Worm (Caenorhabditis elegans) whole organism, mixed stage, embryonic: ENCODE measurements around the gene T05G5.1.
A peak's percentile ranks its signal among the peaks of the same experiment; 100 is the strongest.

ENCODE experiments used
- M03D4.4 ChIP-seq: sonication (generic microtip); optimal IDR thresholded peaks from 2 replicates; lab custom pipeline; 2017; ENCODE audit warnings: mild to moderate bottlenecking, missing genetic modification characterization, missing compliant biosample characterization
- bed-3 ChIP-seq: fragments of 200-800 bp; sonication (Bioruptor generic); optimal IDR thresholded peaks from 3 replicates; lab custom pipeline; 2018; ENCODE audit warnings: mild to moderate bottlenecking, missing genetic modification characterization, moderate library complexity, missing compliant biosample characterization
- ceh-39 ChIP-seq: fragments of 150-350 bp; optimal IDR thresholded peaks from 2 replicates; lab custom pipeline; 2014; ENCODE audit warnings: missing biosample characterization, missing genetic modification characterization
- ceh-43 ChIP-seq: fragments of 200-800 bp; sonication (Bioruptor generic); optimal IDR thresholded peaks from 2 replicates; lab custom pipeline; 2018; ENCODE audit warnings: mild to moderate bottlenecking, missing genetic modification characterization, moderate library complexity, missing compliant biosample characterization
- ceh-83 ChIP-seq: fragments of 200-800 bp; sonication (Bioruptor generic); optimal IDR thresholded peaks from 2 replicates; lab custom pipeline; 2018; ENCODE audit warnings: mild to moderate bottlenecking, missing genetic modification characterization, missing compliant biosample characterization
- ces-1 ChIP-seq: fragments of 150-350 bp; optimal IDR thresholded peaks from 2 replicates; lab custom pipeline; 2014; ENCODE audit warnings: missing biosample characterization, missing genetic modification reagents, missing genetic modification characterization
- cnd-1 ChIP-seq: fragments of 200-800 bp; sonication (Bioruptor generic); optimal IDR thresholded peaks from 2 replicates; lab custom pipeline; 2018; ENCODE audit warnings: mild to moderate bottlenecking, missing genetic modification characterization, missing compliant biosample characterization
- drap-1 ChIP-seq: fragments of 200-800 bp; sonication (Bioruptor generic); optimal IDR thresholded peaks from 3 replicates; lab custom pipeline; 2018; ENCODE audit warnings: mild to moderate bottlenecking, missing genetic modification characterization, missing compliant biosample characterization
- elt-1 ChIP-seq: sonication (generic microtip); optimal IDR thresholded peaks from 2 replicates; lab custom pipeline; 2017; ENCODE audit warnings: missing genetic modification characterization, mild to moderate bottlenecking, missing compliant biosample characterization, antibody characterized with exemption, moderate library complexity, borderline replicate concordance; ENCODE audit not compliant: insufficient read depth
- elt-3 ChIP-seq: fragments of 150-350 bp; optimal IDR thresholded peaks from 2 replicates; lab custom pipeline; 2014; ENCODE audit warnings: missing biosample characterization, missing genetic modification characterization
- flh-1 ChIP-seq: fragments of 200-800 bp; sonication (Bioruptor generic); optimal IDR thresholded peaks from 2 replicates; lab custom pipeline; 2018; ENCODE audit warnings: mild to moderate bottlenecking, missing genetic modification characterization, moderate library complexity, missing compliant biosample characterization
- ham-2 ChIP-seq: fragments of 200-800 bp; sonication (Bioruptor generic); optimal IDR thresholded peaks from 2 replicates; lab custom pipeline; 2018; ENCODE audit warnings: mild to moderate bottlenecking, missing genetic modification characterization, missing compliant biosample characterization
- hlh-1 ChIP-seq: fragments of 150-350 bp; optimal IDR thresholded peaks from 2 replicates; lab custom pipeline; 2014; ENCODE audit warnings: missing biosample characterization, missing genetic modification reagents, missing genetic modification characterization
- lin-13 ChIP-seq: fragments of 150-350 bp; optimal IDR thresholded peaks from 2 replicates; lab custom pipeline; 2014; ENCODE audit warnings: missing biosample characterization, missing genetic modification characterization
- lsy-2 ChIP-seq: fragments of 150-350 bp; optimal IDR thresholded peaks from 2 replicates; lab custom pipeline; 2014; ENCODE audit warnings: missing biosample characterization, missing genetic modification characterization
- mab-5 ChIP-seq: fragments of 150-350 bp; optimal IDR thresholded peaks from 2 replicates; lab custom pipeline; 2014; ENCODE audit warnings: missing biosample characterization, missing genetic modification characterization
- mep-1 ChIP-seq: fragments of 150-350 bp; optimal IDR thresholded peaks from 2 replicates; lab custom pipeline; 2017; ENCODE audit warnings: missing biosample characterization, missing genetic modification reagents, missing genetic modification characterization, inconsistent platforms
- nhr-12 ChIP-seq: fragments of 150-350 bp; optimal IDR thresholded peaks from 2 replicates; lab custom pipeline; 2014; ENCODE audit warnings: missing biosample characterization, missing genetic modification characterization
- nhr-2 ChIP-seq: fragments of 150-350 bp; optimal IDR thresholded peaks from 2 replicates; lab custom pipeline; 2014; ENCODE audit warnings: missing biosample characterization, missing genetic modification characterization
- nhr-28 ChIP-seq: fragments of 150-350 bp; optimal IDR thresholded peaks from 2 replicates; lab custom pipeline; 2014; ENCODE audit warnings: missing biosample characterization, missing genetic modification characterization
- nhr-76 ChIP-seq: sonication (generic microtip); optimal IDR thresholded peaks from 2 replicates; lab custom pipeline; 2017; ENCODE audit warnings: missing biosample characterization, missing genetic modification characterization
- sem-2 ChIP-seq: fragments of 200-800 bp; sonication (Bioruptor generic); optimal IDR thresholded peaks from 2 replicates; lab custom pipeline; 2018; ENCODE audit warnings: mild to moderate bottlenecking, missing genetic modification characterization, missing compliant biosample characterization
- snpc-4 ChIP-seq: fragments of 150-350 bp; optimal IDR thresholded peaks from 2 replicates; lab custom pipeline; 2014; ENCODE audit warnings: missing biosample characterization, missing genetic modification characterization
- sptf-1 ChIP-seq: sonication (generic microtip); optimal IDR thresholded peaks from 2 replicates; lab custom pipeline; 2017; ENCODE audit warnings: mild to moderate bottlenecking, missing genetic modification characterization, moderate library complexity, missing compliant biosample characterization
- tbx-8 ChIP-seq: fragments of 200-800 bp; sonication (Bioruptor generic); optimal IDR thresholded peaks from 2 replicates; lab custom pipeline; 2018; ENCODE audit warnings: mild to moderate bottlenecking, missing genetic modification characterization, moderate library complexity, missing compliant biosample characterization
- unc-120 ChIP-seq: sonication (generic microtip); optimal IDR thresholded peaks from 2 replicates; lab custom pipeline; 2017; ENCODE audit warnings: missing genetic modification characterization, missing compliant biosample characterization; ENCODE audit not compliant: poor library complexity, severe bottlenecking
- unc-39 ChIP-seq: fragments of 150-350 bp; optimal IDR thresholded peaks from 2 replicates; lab custom pipeline; 2014; ENCODE audit warnings: missing biosample characterization, missing genetic modification characterization
- unc-62 ChIP-seq: fragments of 150-350 bp; optimal IDR thresholded peaks from 2 replicates; lab custom pipeline; 2014; ENCODE audit warnings: missing biosample characterization, missing genetic modification reagents, missing genetic modification characterization
- zip-8 ChIP-seq: fragments of 150-350 bp; optimal IDR thresholded peaks from 2 replicates; lab custom pipeline; 2014; ENCODE audit warnings: missing biosample characterization, missing genetic modification characterization
- ztf-11 ChIP-seq: fragments of 150-350 bp; optimal IDR thresholded peaks from 2 replicates; lab custom pipeline; 2014; ENCODE audit warnings: missing biosample characterization, missing genetic modification characterization

T05G5.1 gene

ce11 chrIII:9746665-9747064 lies 3.5 kb upstream of the T05G5.1 start:
- TF ChIP-seq ham-2 (no peak), drap-1 (GFP tag; lab: Kevin White, UChicago) (no peak), mab-5 (tag; lab: Kevin White, UChicago) (no peak), snpc-4 (no peak), elt-1 (tag; lab: Kevin White, UChicago) (no peak), sptf-1 (no peak), nhr-2 (tag; lab: Kevin White, UChicago) (no peak), mep-1 (no peak), unc-62 (GFP tag; lab: Kevin White, UChicago) (no peak), ceh-39 (no peak), hlh-1 (tag; lab: Kevin White, UChicago) (no peak), lsy-2 (tag; lab: Kevin White, UChicago) (no peak), unc-120 (no peak), ztf-11 (tag; lab: Kevin White, UChicago) (no peak), tbx-8 (GFP tag; lab: Kevin White, UChicago) (no peak), ceh-83 (GFP tag; lab: Kevin White, UChicago) (no peak), lin-13 (tag; lab: Kevin White, UChicago) (no peak), nhr-76 (no peak), nhr-12 (no peak)

- TF ChIP-seq unc-62 (GFP tag; lab: Kevin White, UChicago), result peak; percentile 20
- no peak for TF ChIP-seq ceh-83 (GFP tag; lab: Kevin White, UChicago)
Observed at ce11 chrIII:9745333-9745897, 2.3 kb upstream of the T05G5.1 start.

- peak; percentile 68 for TF ChIP-seq unc-62 (GFP tag; lab: Kevin White, UChicago)
- peak; percentile 67 for TF ChIP-seq unc-120
- TF ChIP-seq unc-39, result no peak
- peak; percentile 51 for TF ChIP-seq hlh-1 (tag; lab: Kevin White, UChicago)
Observed at ce11 chrIII:9744525-9744924, 1.4 kb upstream of the T05G5.1 start.

ce11 chrIII:9741985-9742384 lies 1.2 kb downstream of the T05G5.1 start:
- TF ChIP-seq drap-1 (GFP tag; lab: Kevin White, UChicago) (no peak), ceh-43 (no peak), ceh-39 (no peak), ceh-83 (GFP tag; lab: Kevin White, UChicago) (no peak), bed-3 (GFP tag; lab: Kevin White, UChicago) (no peak), unc-39 (no peak), cnd-1 (no peak), nhr-28 (no peak), zip-8 (tag; lab: Kevin White, UChicago) (no peak), ztf-11 (tag; lab: Kevin White, UChicago) (no peak), M03D4.4 (tag; lab: Kevin White, UChicago) (no peak), lsy-2 (tag; lab: Kevin White, UChicago) (no peak), nhr-12 (no peak), mep-1 (no peak), nhr-2 (tag; lab: Kevin White, UChicago) (no peak), unc-62 (GFP tag; lab: Kevin White, UChicago) (peak; percentile 69), flh-1 (GFP tag; lab: Kevin White, UChicago) (no peak), snpc-4 (no peak), unc-120 (peak; percentile 27), elt-1 (tag; lab: Kevin White, UChicago) (no peak), sptf-1 (no peak), hlh-1 (tag; lab: Kevin White, UChicago) (peak; percentile 95), ces-1 (GFP tag; lab: Kevin White, UChicago) (no peak)

- peak; percentile 41 for TF ChIP-seq lsy-2 (tag; lab: Kevin White, UChicago)
- no peak for TF ChIP-seq bed-3 (GFP tag; lab: Kevin White, UChicago)
Observed at ce11 chrIII:9740663-9741062, 2.5 kb downstream of the T05G5.1 start.

ce11 chrIII:9738954-9739353 lies 4.2 kb downstream of the T05G5.1 start, which contains the start of gene hlh-4:
Gene hlh-4, minus strand, starts transcription at chrIII:9739054.
- TF ChIP-seq sem-2 (GFP tag; lab: Kevin White, UChicago), result no peak
- no peak for TF ChIP-seq ham-2
- no peak for TF ChIP-seq unc-39
- no peak for TF ChIP-seq elt-3
- TF ChIP-seq snpc-4, result no peak
- TF ChIP-seq mep-1, result no peak
- no peak for TF ChIP-seq ztf-11 (tag; lab: Kevin White, UChicago)
- TF ChIP-seq hlh-1 (tag; lab: Kevin White, UChicago), result no peak
- TF ChIP-seq ces-1 (GFP tag; lab: Kevin White, UChicago), result no peak
- TF ChIP-seq elt-1 (tag; lab: Kevin White, UChicago), result no peak
- TF ChIP-seq M03D4.4 (tag; lab: Kevin White, UChicago), result no peak
